Worm (Caenorhabditis elegans) whole organism, L4/young adult: ENCODE measurements around the gene Y26E6A.2.

ENCODE experiments used
- W03F9.2 ChIP-seq: fragments of 150-350 bp; optimal IDR thresholded peaks from 2 replicates; lab custom pipeline; 2014; ENCODE audit warnings: missing biosample characterization, missing genetic modification characterization
- dao-5 ChIP-seq: sonication (generic microtip); optimal IDR thresholded peaks from 2 replicates; lab custom pipeline; 2016; ENCODE audit warnings: missing genotype, missing genetic modification characterization, moderate library complexity, missing compliant biosample characterization

- no peak for TF ChIP-seq W03F9.2 (tag; lab: Kevin White, UChicago)
- TF ChIP-seq dao-5 (tag; lab: Kevin White, UChicago), result no peak
These were observed 22.5 kb upstream of the Y26E6A.2 start for ce11 chrX:13936719-13937118.
